2 fruit fly cellular contexts compared by ENCODE assay signal in the genomic region with DNA sequence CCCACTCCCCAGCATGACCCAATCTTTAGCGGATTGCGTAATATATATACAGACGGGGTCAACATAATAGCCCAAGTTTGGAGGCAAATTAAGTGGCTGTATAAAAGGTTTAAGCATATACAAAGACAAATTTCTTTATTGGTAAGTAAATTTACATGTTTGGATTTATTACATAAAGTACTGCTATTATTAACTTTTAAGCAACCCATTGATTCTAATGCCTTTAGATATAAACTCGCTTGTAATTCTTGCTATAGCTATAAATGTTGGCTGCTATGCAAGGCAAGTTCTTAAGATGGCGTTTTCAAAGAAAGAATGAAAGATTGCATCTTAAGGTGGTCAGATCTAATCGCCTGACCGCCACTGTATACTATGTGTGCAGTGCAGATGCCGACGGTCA.
A peak's percentile ranks its signal among the peaks of the same experiment; 100 is the strongest.
TF ChIP-seq lines count a peak whose summit lies in the region.

No protein-coding gene starts in this region.

TF ChIP-seq in whole organism, embryonic, 481 proteins besides CTCF, POLR2A, EP300 and RAD21 (continued from another document and continues in another):
- TF ChIP-seq ind (GFP tag; optimal IDR thresholded peaks at IDR 0.05; lab: Kevin White, UChicago) (peak; percentile 60), zfh2 (GFP tag; optimal IDR thresholded peaks at IDR 0.05; lab: Kevin White, UChicago) (peak; percentile 24), zfh1 (GFP tag; IDR thresholded peaks at IDR 0.05; lab: Robert Waterston, UW) (no peak), CG17359 (tag; optimal IDR thresholded peaks at IDR 0.05; lab: Kevin White, UChicago) (peak; percentile 28), rib (GFP tag; IDR thresholded peaks at IDR 0.05; lab: Robert Waterston, UW) (no peak), scrt (GFP tag; optimal IDR thresholded peaks at IDR 0.05; lab: Kevin White, UChicago) (peak; percentile 10), HLHmδ (GFP tag; optimal IDR thresholded peaks at IDR 0.05; lab: Kevin White, UChicago) (no peak), CG3838 (GFP tag; optimal IDR thresholded peaks at IDR 0.05; lab: Kevin White, UChicago) (no peak), dmrt99B (tag; optimal IDR thresholded peaks at IDR 0.05; lab: Kevin White, UChicago) (peak; percentile 61), CG2120 (GFP tag; optimal IDR thresholded peaks at IDR 0.05; lab: Kevin White, UChicago) (peak; percentile 69), mam (GFP tag; optimal IDR thresholded peaks at IDR 0.05; lab: Kevin White, UChicago) (peak; percentile 39), CG15269 (tag; optimal IDR thresholded peaks at IDR 0.05; lab: Kevin White, UChicago) (peak; percentile 45), hbn (GFP tag; IDR thresholded peaks at IDR 0.05; lab: Robert Waterston, UW; ENCODE audit: partially characterized antibody) (no peak), ttk (GFP tag; IDR thresholded peaks at IDR 0.05; lab: Robert Waterston, UW) (peak; percentile 19; the same call in 1 of the 2 replicates), Spps (tag; optimal IDR thresholded peaks at IDR 0.05; lab: Kevin White, UChicago) (no peak), CG7556 (GFP tag; optimal IDR thresholded peaks at IDR 0.05; lab: Kevin White, UChicago) (peak; percentile 55), CG12744 (GFP tag; optimal IDR thresholded peaks at IDR 0.05; lab: Kevin White, UChicago) (no peak), Xbp1 (GFP tag; optimal IDR thresholded peaks at IDR 0.05; lab: Kevin White, UChicago) (peak; percentile 1), HHEX (GFP tag; optimal IDR thresholded peaks at IDR 0.05; lab: Kevin White, UChicago) (peak; percentile 47), phol (tag; optimal IDR thresholded peaks at IDR 0.05; lab: Kevin White, UChicago) (peak; percentile 51), CG2678 (tag; optimal IDR thresholded peaks at IDR 0.05; lab: Kevin White, UChicago) (peak; percentile 76), CG4820 (GFP tag; optimal IDR thresholded peaks at IDR 0.05; lab: Kevin White, UChicago) (peak; percentile 13), Aef1 (GFP tag; IDR thresholded peaks at IDR 0.05; lab: Robert Waterston, UW) (0 out of 3 replicates have a peak, but pooled peaks have one; percentile 25), fd102C (GFP tag; optimal IDR thresholded peaks at IDR 0.05; lab: Kevin White, UChicago) (no peak), Oaz (GFP tag; IDR thresholded peaks at IDR 0.05; lab: Robert Waterston, UW) (no peak), CG6854 (GFP tag; optimal IDR thresholded peaks at IDR 0.05; lab: Kevin White, UChicago) (peak; percentile 34), CG17612 (GFP tag; IDR thresholded peaks at IDR 0.05; lab: Robert Waterston, UW) (no peak), pb (GFP tag; optimal IDR thresholded peaks at IDR 0.05; lab: Kevin White, UChicago) (no peak), al (GFP tag; IDR thresholded peaks at IDR 0.05; lab: Robert Waterston, UW) (0 out of 2 replicates have a peak, but pooled peaks have one; percentile 29), CG1529 (GFP tag; optimal IDR thresholded peaks at IDR 0.05; lab: Kevin White, UChicago) (no peak), CG12219 (GFP tag; optimal IDR thresholded peaks at IDR 0.05; lab: Kevin White, UChicago) (peak; percentile 13), tin (GFP tag; optimal IDR thresholded peaks at IDR 0.05; lab: Kevin White, UChicago) (peak; percentile 1), CG12659 (GFP tag; optimal IDR thresholded peaks at IDR 0.05; lab: Kevin White, UChicago) (peak; percentile 20), CG11504 (tag; optimal IDR thresholded peaks at IDR 0.05; lab: Kevin White, UChicago) (peak; percentile 67), BtbVII (GFP tag; optimal IDR thresholded peaks at IDR 0.05; lab: Kevin White, UChicago) (peak; percentile 37), CG8924 (tag; optimal IDR thresholded peaks at IDR 0.05; lab: Kevin White, UChicago) (peak; percentile 32), Nf-YC (tag; optimal IDR thresholded peaks at IDR 0.05; lab: Kevin White, UChicago) (peak; percentile 22), Side (GFP tag; optimal IDR thresholded peaks at IDR 0.05; lab: Kevin White, UChicago) (peak; percentile 10), h (optimal IDR thresholded peaks at IDR 0.05; lab: Kevin White, UChicago) (no peak), pita (GFP tag; optimal IDR thresholded peaks at IDR 0.05; lab: Kevin White, UChicago) (no peak), CG9817 (tag; optimal IDR thresholded peaks at IDR 0.05; lab: Kevin White, UChicago) (peak; percentile 41), HLH54F (GFP tag; optimal IDR thresholded peaks at IDR 0.05; lab: Kevin White, UChicago) (no peak), CG7372 (GFP tag; IDR thresholded peaks at IDR 0.05; lab: Robert Waterston, UW) (0 out of 2 replicates have a peak, but pooled peaks have one; percentile 35), gro (GFP tag; optimal IDR thresholded peaks at IDR 0.05; lab: Kevin White, UChicago) (peak; percentile 3), repo (GFP tag; optimal IDR thresholded peaks at IDR 0.05; lab: Kevin White, UChicago) (no peak), nau (GFP tag; optimal IDR thresholded peaks at IDR 0.05; lab: Kevin White, UChicago) (peak; percentile 11), sd (tag; optimal IDR thresholded peaks at IDR 0.05; lab: Kevin White, UChicago) (no peak), CoRest (tag; optimal IDR thresholded peaks at IDR 0.05; lab: Kevin White, UChicago) (peak; percentile 51), disco-r (GFP tag; optimal IDR thresholded peaks at IDR 0.05; lab: Kevin White, UChicago) (no peak), CG17361 (GFP tag; IDR thresholded peaks at IDR 0.05; lab: Robert Waterston, UW) (peak; percentile 54; the same call in 2 of the 3 replicates), CG16815 (GFP tag; optimal IDR thresholded peaks at IDR 0.05; lab: Kevin White, UChicago) (peak; percentile 23), fd3F (GFP tag; optimal IDR thresholded peaks at IDR 0.05; lab: Kevin White, UChicago) (peak; percentile 40), CG1792 (GFP tag; optimal IDR thresholded peaks at IDR 0.05; lab: Kevin White, UChicago) (no peak), ara (GFP tag; IDR thresholded peaks at IDR 0.05; lab: Robert Waterston, UW) (no peak), CG10543 (GFP tag; optimal IDR thresholded peaks at IDR 0.05; lab: Kevin White, UChicago) (peak; percentile 12), org-1 (GFP tag; optimal IDR thresholded peaks at IDR 0.05; lab: Kevin White, UChicago) (peak; percentile 38), CG13624 (GFP tag; optimal IDR thresholded peaks at IDR 0.05; lab: Kevin White, UChicago) (no peak), CG11695 (GFP tag; IDR thresholded peaks at IDR 0.05; lab: Robert Waterston, UW) (peak; percentile 51; the same call in 2 of the 3 replicates), Deaf1 (tag; optimal IDR thresholded peaks at IDR 0.05; lab: Kevin White, UChicago) (peak; percentile 9), Pdp1 (GFP tag; optimal IDR thresholded peaks at IDR 0.05; lab: Kevin White, UChicago) (peak; percentile 13 to 87), sug (tag; optimal IDR thresholded peaks at IDR 0.05; lab: Kevin White, UChicago) (peak; percentile 6), CG11560 (tag; IDR thresholded peaks at IDR 0.05; lab: Robert Waterston, UW) (0 out of 3 replicates have a peak, but pooled peaks have one; percentile 40), Med (GFP tag; lab: Kevin White, UChicago) (peak; percentile 62)

TF ChIP-seq in whole organism, prepupa, 60 proteins besides CTCF, POLR2A, EP300 and RAD21 (continued from another document):
- TF ChIP-seq eg (GFP tag; IDR thresholded peaks at IDR 0.05; lab: Robert Waterston, UW), result no peak
- TF ChIP-seq cyc (GFP tag; optimal IDR thresholded peaks at IDR 0.05; lab: Kevin White, UChicago), result peak; percentile 31
- TF ChIP-seq CG6276 (GFP tag; optimal IDR thresholded peaks at IDR 0.05; lab: Kevin White, UChicago), result no peak
- TF ChIP-seq CG8632 (GFP tag; optimal IDR thresholded peaks at IDR 0.05; lab: Kevin White, UChicago), result peak; percentile 43
- TF ChIP-seq Eip93F (GFP tag; optimal IDR thresholded peaks at IDR 0.05; lab: Kevin White, UChicago), result peak; percentile 12
- peak; percentile 54 for TF ChIP-seq Eip75B (GFP tag; optimal IDR thresholded peaks at IDR 0.05; lab: Kevin White, UChicago)
- TF ChIP-seq lz (GFP tag; optimal IDR thresholded peaks at IDR 0.05; lab: Kevin White, UChicago), result peak; percentile 38
- TF ChIP-seq Hr39 (GFP tag; optimal IDR thresholded peaks at IDR 0.05; lab: Kevin White, UChicago), result peak; percentile 58
- TF ChIP-seq Sox102F (GFP tag; optimal IDR thresholded peaks at IDR 0.05; lab: Kevin White, UChicago), result peak; percentile 56
- 0 out of 2 replicates have a peak, but pooled peaks have one; percentile 35 for TF ChIP-seq CG15336 (GFP tag; IDR thresholded peaks at IDR 0.05; lab: Robert Waterston, UW)
- TF ChIP-seq CG32006 (GFP tag; optimal IDR thresholded peaks at IDR 0.05; lab: Kevin White, UChicago), result peak; percentile 46
- TF ChIP-seq CG3919 (GFP tag; optimal IDR thresholded peaks at IDR 0.05; lab: Kevin White, UChicago), result peak; percentile 71
- TF ChIP-seq svp (GFP tag; lab: Kevin White, UChicago), result peak; percentile 83
- peak; percentile 57 for TF ChIP-seq Smox (GFP tag; optimal IDR thresholded peaks at IDR 0.05; lab: Kevin White, UChicago)
- peak; percentile 16 for TF ChIP-seq Hr4 (GFP tag; optimal IDR thresholded peaks at IDR 0.05; lab: Kevin White, UChicago)
- no peak for TF ChIP-seq CG11294 (GFP tag; IDR thresholded peaks at IDR 0.05; lab: Robert Waterston, UW)
- no peak for TF ChIP-seq dsx (GFP tag; optimal IDR thresholded peaks at IDR 0.05; lab: Kevin White, UChicago; ENCODE audit: poor library complexity, severe bottlenecking)
- no peak for TF ChIP-seq Hr38 (GFP tag; optimal IDR thresholded peaks at IDR 0.05; lab: Kevin White, UChicago)
- TF ChIP-seq spab (GFP tag; optimal IDR thresholded peaks at IDR 0.05; lab: Kevin White, UChicago), result peak; percentile 62
- peak; percentile 10 for TF ChIP-seq Sox15 (GFP tag; optimal IDR thresholded peaks at IDR 0.05; lab: Kevin White, UChicago)
- no peak for TF ChIP-seq Blimp-1 (GFP tag; optimal IDR thresholded peaks at IDR 0.05; lab: Kevin White, UChicago)
- TF ChIP-seq CG10631 (GFP tag; optimal IDR thresholded peaks at IDR 0.05; lab: Kevin White, UChicago), result peak; percentile 40
- no peak for TF ChIP-seq Ets21C (GFP tag; optimal IDR thresholded peaks at IDR 0.05; lab: Kevin White, UChicago)
- TF ChIP-seq CG7368 (GFP tag; optimal IDR thresholded peaks at IDR 0.05; lab: Kevin White, UChicago), result peak; percentile 23
- peak; percentile 28 for TF ChIP-seq OdsH (GFP tag; optimal IDR thresholded peaks at IDR 0.05; lab: Kevin White, UChicago)
- no peak for TF ChIP-seq CG6163 (GFP tag; IDR thresholded peaks at IDR 0.05; lab: Robert Waterston, UW)
- TF ChIP-seq fd85E (GFP tag; optimal IDR thresholded peaks at IDR 0.05; lab: Kevin White, UChicago), result no peak
- TF ChIP-seq CG9139 (GFP tag; optimal IDR thresholded peaks at IDR 0.05; lab: Kevin White, UChicago), result peak; percentile 44
- peak; percentile 53 for TF ChIP-seq CG31627 (GFP tag; optimal IDR thresholded peaks at IDR 0.05; lab: Kevin White, UChicago)
- TF ChIP-seq salr (GFP tag; optimal IDR thresholded peaks at IDR 0.05; lab: Kevin White, UChicago), result no peak
- no peak for TF ChIP-seq fkh (GFP tag; optimal IDR thresholded peaks at IDR 0.05; lab: Kevin White, UChicago)
- TF ChIP-seq CG16779 (tag; optimal IDR thresholded peaks at IDR 0.05; lab: Kevin White, UChicago), result no peak
- TF ChIP-seq achi (GFP tag; optimal IDR thresholded peaks at IDR 0.05; lab: Kevin White, UChicago), result peak; percentile 30
- peak; percentile 63 for TF ChIP-seq Met (GFP tag; optimal IDR thresholded peaks at IDR 0.05; lab: Kevin White, UChicago)
- TF ChIP-seq Lpt (GFP tag; optimal IDR thresholded peaks at IDR 0.05; lab: Kevin White, UChicago), result no peak
- peak; percentile 30 for TF ChIP-seq CG34406 (GFP tag; optimal IDR thresholded peaks at IDR 0.05; lab: Kevin White, UChicago)
- TF ChIP-seq Sox14 (GFP tag; optimal IDR thresholded peaks at IDR 0.05; lab: Kevin White, UChicago), result peak; percentile 56
- peak; percentile 53 for TF ChIP-seq pdm3 (GFP tag; optimal IDR thresholded peaks at IDR 0.05; lab: Kevin White, UChicago)
